Worm (Caenorhabditis elegans) whole organism, L2 larva: Measurements from ENCODE around the gene T28C6.8.

Source experiments
- R02D3.7 ChIP-seq: fragments of 150-350 bp; optimal IDR thresholded peaks from 2 replicates; lab custom pipeline; 2014; ENCODE audit warnings: missing biosample characterization, missing genetic modification characterization
- Y55F3AM.14 ChIP-seq: fragments of 200-800 bp; sonication (Bioruptor generic); optimal IDR thresholded peaks from 2 replicates; lab custom pipeline; 2018; ENCODE audit warnings: mild to moderate bottlenecking, missing genetic modification characterization, missing compliant biosample characterization
- alr-1 ChIP-seq: fragments of 150-350 bp; optimal IDR thresholded peaks from 2 replicates; lab custom pipeline; 2014; ENCODE audit warnings: missing biosample characterization, missing genetic modification characterization
- nhr-77 ChIP-seq: fragments of 150-350 bp; optimal IDR thresholded peaks from 2 replicates; lab custom pipeline; 2014; ENCODE audit warnings: missing biosample characterization, missing genetic modification characterization
- unc-39 ChIP-seq: fragments of 150-350 bp; optimal IDR thresholded peaks from 2 replicates; lab custom pipeline; 2014; ENCODE audit warnings: missing biosample characterization, missing genetic modification characterization
- ztf-11 ChIP-seq: sonication (generic microtip); optimal IDR thresholded peaks from 2 replicates; lab custom pipeline; 2017; ENCODE audit warnings: missing biosample characterization, missing genetic modification characterization

- TF ChIP-seq nhr-77 (tag; lab: Kevin White, UChicago) (no peak), unc-39 (tag; lab: Kevin White, UChicago) (no peak), R02D3.7 (tag; lab: Kevin White, UChicago) (no peak), ztf-11 (tag; lab: Kevin White, UChicago) (no peak), Y55F3AM.14 (GFP tag; lab: Kevin White, UChicago) (no peak), alr-1 (tag; lab: Kevin White, UChicago) (no peak)
These were observed 3.0 kb downstream of the T28C6.8 start, which contains the start of gene T28C6.7 for ce11 chrIV:8827500-8827899.
